Worm (Caenorhabditis elegans): ENCODE data around the gene ceh-54.

ce11 chrX:6167376-6167775 is 26.7 kb downstream of the ceh-54 start:
- TF ChIP-seq grh-1 (GFP tag; IDR thresholded peaks at IDR 0.05) (no peak), nhr-19 (GFP tag; conservative IDR thresholded peaks at IDR 0.05) (no peak), unc-62 (GFP tag; optimal IDR thresholded peaks at IDR 0.05) (no peak), lin-15B (tag; optimal IDR thresholded peaks at IDR 0.05) (no peak), alr-1 (tag; optimal IDR thresholded peaks at IDR 0.05; ENCODE audit: borderline replicate concordance) (no peak), nhr-77 (tag; optimal IDR thresholded peaks at IDR 0.05) (no peak), tbx-2 (tag; optimal IDR thresholded peaks at IDR 0.05) (no peak), nhr-237 (tag; optimal IDR thresholded peaks at IDR 0.05) (no peak), ceh-82 (tag; optimal IDR thresholded peaks at IDR 0.05) (no peak), elt-3 (tag; optimal IDR thresholded peaks at IDR 0.05) (no peak), elt-2 (tag; optimal IDR thresholded peaks at IDR 0.05) (no peak), fos-1 (tag; optimal IDR thresholded peaks at IDR 0.05) (no peak), C04F5.9 (tag; optimal IDR thresholded peaks at IDR 0.05) (no peak)

Data from whole organism, L1 larva.